ENCODE assay signal across 1 fruit fly cellular context in the genomic region with DNA sequence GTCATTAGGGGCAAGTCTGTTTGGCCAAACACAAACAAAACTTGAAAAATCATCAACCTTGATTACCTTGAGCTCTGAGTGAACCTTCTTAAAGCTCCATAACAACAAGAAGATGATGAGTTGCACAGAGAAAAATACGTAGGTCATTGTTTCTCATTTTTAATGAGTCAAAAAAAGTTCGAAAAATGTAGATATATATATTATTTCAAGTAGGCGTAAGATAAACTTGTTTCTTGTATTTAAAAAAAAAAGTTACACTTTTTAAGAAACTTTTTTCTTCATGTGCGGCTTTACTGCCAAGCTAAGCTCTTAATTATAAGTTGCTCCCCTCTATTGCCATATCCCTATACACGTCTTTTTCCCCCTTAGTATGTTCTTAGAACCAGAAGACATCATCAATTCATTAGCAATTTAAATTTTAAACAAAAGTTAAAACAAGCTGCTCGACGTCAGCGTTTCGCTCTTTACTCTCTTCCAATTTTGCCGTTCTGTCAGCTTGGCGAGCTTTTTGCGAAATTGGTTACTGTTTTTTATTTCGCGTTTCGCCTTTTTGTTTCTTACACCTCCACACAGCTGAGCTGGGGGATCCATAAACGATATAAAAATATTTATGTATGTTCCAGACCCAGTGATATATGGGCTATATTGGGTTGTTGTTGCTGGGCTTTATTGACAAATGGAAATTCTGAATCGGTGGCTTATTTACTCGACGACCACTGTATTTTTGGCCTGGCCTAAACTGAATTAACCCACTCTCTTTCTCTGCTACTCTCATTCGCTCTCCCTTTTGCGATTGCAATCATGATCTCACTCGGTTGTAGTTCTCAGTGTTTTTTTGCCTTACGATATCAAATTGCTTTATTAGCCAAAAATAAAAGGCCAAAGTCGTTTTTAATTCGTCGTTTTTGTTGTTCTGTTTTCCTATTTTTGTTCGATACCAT.
TF ChIP-seq lines count a peak whose summit lies in the region.

No protein-coding gene starts in this region.

TF ChIP-seq in whole organism, embryonic, 481 proteins besides CTCF, POLR2A, EP300 and RAD21 (continued from another document):
- TF ChIP-seq CG17802 (tag; optimal IDR thresholded peaks at IDR 0.05; lab: Kevin White, UChicago) (no peak), ap (GFP tag; IDR thresholded peaks at IDR 0.05; lab: Robert Waterston, UW) (peak; percentile 45; the same call in 1 of the 2 replicates), Antp (GFP tag; optimal IDR thresholded peaks at IDR 0.05; lab: Kevin White, UChicago) (no peak), corto (GFP tag; optimal IDR thresholded peaks at IDR 0.05; lab: Kevin White, UChicago) (no peak), Ssrp (tag; optimal IDR thresholded peaks at IDR 0.05; lab: Kevin White, UChicago) (peak; percentile 28), Dll (GFP tag; IDR thresholded peaks at IDR 0.05; lab: Robert Waterston, UW; ENCODE audit: partially characterized antibody) (no peak), CG10979 (tag; optimal IDR thresholded peaks at IDR 0.05; lab: Kevin White, UChicago) (peak; percentile 53), Adf1 (GFP tag; IDR thresholded peaks at IDR 0.05; lab: Robert Waterston, UW) (peak; percentile 47; the same call in 1 of the 2 replicates), Sox102F (GFP tag; optimal IDR thresholded peaks at IDR 0.05; lab: Kevin White, UChicago) (peak; percentile 29), CG31224 (GFP tag; IDR thresholded peaks at IDR 0.05; lab: Robert Waterston, UW) (peak; percentile 81), HmgD (GFP tag; optimal IDR thresholded peaks at IDR 0.05; lab: Kevin White, UChicago) (no peak), CG2712 (tag; optimal IDR thresholded peaks at IDR 0.05; lab: Kevin White, UChicago) (peak; percentile 70), HmgZ (tag; optimal IDR thresholded peaks at IDR 0.05; lab: Kevin White, UChicago) (peak; percentile 19), CG7987 (GFP tag; optimal IDR thresholded peaks at IDR 0.05; lab: Kevin White, UChicago) (no peak), ranshi (GFP tag; IDR thresholded peaks at IDR 0.05; lab: Robert Waterston, UW) (peak; percentile 57; the same call in 1 of the 2 replicates), dmrt11E (tag; optimal IDR thresholded peaks at IDR 0.05; lab: Kevin White, UChicago) (peak; percentile 10), Stat92E (GFP tag; optimal IDR thresholded peaks at IDR 0.05; lab: Kevin White, UChicago) (peak in 1 of 3 experiments; percentile 20), Deaf1 (tag; optimal IDR thresholded peaks at IDR 0.05; lab: Kevin White, UChicago) (peak; percentile 33), hth (optimal IDR thresholded peaks at IDR 0.05; lab: Kevin White, UChicago) (no peak), her (GFP tag; optimal IDR thresholded peaks at IDR 0.05; lab: Kevin White, UChicago) (peak; percentile 8), CG12391 (tag; optimal IDR thresholded peaks at IDR 0.05; lab: Kevin White, UChicago) (peak; percentile 61), sisA (GFP tag; IDR thresholded peaks at IDR 0.05; lab: Robert Waterston, UW) (peak; percentile 38; the same call in 1 of the 2 replicates), CG2199 (GFP tag; IDR thresholded peaks at IDR 0.05; lab: Robert Waterston, UW) (no peak), CG4404 (GFP tag; IDR thresholded peaks at IDR 0.05; lab: Robert Waterston, UW) (0 out of 2 replicates have a peak, but pooled peaks have one; percentile 11), CG9932 (GFP tag; IDR thresholded peaks at IDR 0.05; lab: Robert Waterston, UW) (peak; percentile 93), inv (GFP tag; IDR thresholded peaks at IDR 0.05; lab: Robert Waterston, UW; ENCODE audit: partially characterized antibody) (no peak), nerfin-1 (tag; optimal IDR thresholded peaks at IDR 0.05; lab: Kevin White, UChicago) (no peak), CG7963 (GFP tag; IDR thresholded peaks at IDR 0.05; lab: Robert Waterston, UW; ENCODE audit: partially characterized antibody) (no peak), pfk (GFP tag; optimal IDR thresholded peaks at IDR 0.05; lab: Kevin White, UChicago) (no peak), CG15601 (tag; optimal IDR thresholded peaks at IDR 0.05; lab: Kevin White, UChicago) (peak; percentile 49), CG7786 (GFP tag; optimal IDR thresholded peaks at IDR 0.05; lab: Kevin White, UChicago) (no peak), CG13894 (tag; optimal IDR thresholded peaks at IDR 0.05; lab: Kevin White, UChicago) (no peak), Poxn (GFP tag; IDR thresholded peaks at IDR 0.05; lab: Robert Waterston, UW) (peak; percentile 46; the same call in 1 of the 2 replicates), Mrtf (GFP tag; IDR thresholded peaks at IDR 0.05; lab: Robert Waterston, UW) (peak; percentile 68; the same call in 1 of the 3 replicates), Nf-YB (GFP tag; optimal IDR thresholded peaks at IDR 0.05; lab: Kevin White, UChicago) (no peak), maf-S (GFP tag; optimal IDR thresholded peaks at IDR 0.05; lab: Kevin White, UChicago) (peak; percentile 9), Fer1 (GFP tag; optimal IDR thresholded peaks at IDR 0.05; lab: Kevin White, UChicago) (peak; percentile 41), CG32532 (GFP tag; IDR thresholded peaks at IDR 0.05; lab: Robert Waterston, UW) (peak; percentile 93), CG3847 (GFP tag; IDR thresholded peaks at IDR 0.05; lab: Robert Waterston, UW) (peak; percentile 62), MBD-R2 (GFP tag; IDR thresholded peaks at IDR 0.05; lab: Robert Waterston, UW) (peak; percentile 39; the same call in 1 of the 2 replicates), CG16815 (GFP tag; optimal IDR thresholded peaks at IDR 0.05; lab: Kevin White, UChicago) (no peak), ato (GFP tag; IDR thresholded peaks at IDR 0.05; lab: Robert Waterston, UW; ENCODE audit: partially characterized antibody) (no peak), CG15696 (tag; optimal IDR thresholded peaks at IDR 0.05; lab: Kevin White, UChicago) (peak; percentile 6), Tbp (GFP tag; optimal IDR thresholded peaks at IDR 0.05; lab: Kevin White, UChicago) (no peak), fd102C (GFP tag; optimal IDR thresholded peaks at IDR 0.05; lab: Kevin White, UChicago) (no peak), CG6683 (GFP tag; optimal IDR thresholded peaks at IDR 0.05; lab: Kevin White, UChicago) (no peak), sens-2 (GFP tag; IDR thresholded peaks at IDR 0.05; lab: Robert Waterston, UW) (no peak), Dek (tag; optimal IDR thresholded peaks at IDR 0.05; lab: Kevin White, UChicago) (peak; percentile 61), br (optimal IDR thresholded peaks at IDR 0.05; lab: Kevin White, UChicago) (no peak), sens (GFP tag; lab: Kevin White, UChicago) (peak; percentile 92), Hey (tag; optimal IDR thresholded peaks at IDR 0.05; lab: Kevin White, UChicago) (no peak), CoRest (tag; optimal IDR thresholded peaks at IDR 0.05; lab: Kevin White, UChicago) (peak; percentile 38), CG11247 (GFP tag; IDR thresholded peaks at IDR 0.05; lab: Robert Waterston, UW) (peak; percentile 77), onecut (GFP tag; IDR thresholded peaks at IDR 0.05; lab: Robert Waterston, UW) (no peak), HLH3B (GFP tag; IDR thresholded peaks at IDR 0.05; lab: Robert Waterston, UW) (peak; percentile 59; the same call in 1 of the 2 replicates), HLHmδ (GFP tag; optimal IDR thresholded peaks at IDR 0.05; lab: Kevin White, UChicago) (no peak), CG2120 (GFP tag; optimal IDR thresholded peaks at IDR 0.05; lab: Kevin White, UChicago) (peak; percentile 73), CG8281 (tag; optimal IDR thresholded peaks at IDR 0.05; lab: Kevin White, UChicago) (no peak), H2.0 (GFP tag; IDR thresholded peaks at IDR 0.05; lab: Robert Waterston, UW) (0 out of 2 replicates have a peak, but pooled peaks have one; percentile 14), NFAT (GFP tag; IDR thresholded peaks at IDR 0.05; lab: Robert Waterston, UW) (peak; percentile 70; the same call in 1 of the 2 replicates), dmrt99B (tag; optimal IDR thresholded peaks at IDR 0.05; lab: Kevin White, UChicago) (peak; percentile 49), CG14014 (GFP tag; IDR thresholded peaks at IDR 0.05; lab: Robert Waterston, UW) (peak; percentile 76), YL-1 (GFP tag; optimal IDR thresholded peaks at IDR 0.05; lab: Kevin White, UChicago) (no peak), CG6813 (GFP tag; optimal IDR thresholded peaks at IDR 0.05; lab: Kevin White, UChicago) (peak; percentile 5), Hr51 (GFP tag; optimal IDR thresholded peaks at IDR 0.05; lab: Kevin White, UChicago) (peak in 1 of 2 experiments; percentile 29), Sin3A (optimal IDR thresholded peaks at IDR 0.05; lab: Kevin White, UChicago) (no peak), CG6689 (GFP tag; IDR thresholded peaks at IDR 0.05; lab: Robert Waterston, UW) (peak; percentile 68), E2f1 (GFP tag; IDR thresholded peaks at IDR 0.05; lab: Robert Waterston, UW) (0 out of 2 replicates have a peak, but pooled peaks have one; percentile 43)
